Worm (Caenorhabditis elegans): Measurements from ENCODE around the gene cnk-1.

DNA sequence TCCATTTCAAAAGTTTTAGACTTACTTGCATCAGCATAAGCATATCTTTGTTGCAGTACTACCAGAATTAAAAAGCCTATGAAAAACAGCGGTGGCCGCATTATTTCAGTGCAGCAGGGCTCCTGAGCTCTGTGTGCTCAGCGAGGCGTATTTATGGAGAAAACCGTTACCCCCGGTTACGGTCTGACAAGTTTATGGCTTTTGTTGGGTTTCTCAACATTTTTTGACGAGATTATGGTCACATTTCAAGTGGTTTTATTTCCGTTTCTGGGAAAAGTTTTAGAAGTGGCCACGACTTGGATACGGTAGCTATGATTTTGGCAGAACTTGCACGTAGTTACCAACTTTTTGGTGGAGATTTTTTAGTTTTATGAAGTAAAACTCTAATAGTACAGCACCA is 37.1 kb upstream of the cnk-1 start, which contains the start of gene paml-1:
- TF ChIP-seq aly-2 (tag; optimal IDR thresholded peaks at IDR 0.05) (no peak), lin-35 (GFP tag; optimal IDR thresholded peaks at IDR 0.05) (no peak), lin-15B (tag; optimal IDR thresholded peaks at IDR 0.05) (no peak), mdl-1 (tag; optimal IDR thresholded peaks at IDR 0.05) (no peak), lin-39 (tag; optimal IDR thresholded peaks at IDR 0.05) (no peak), egl-27 (tag; optimal IDR thresholded peaks at IDR 0.05) (no peak), fkh-10 (GFP tag; optimal IDR thresholded peaks at IDR 0.05) (no peak), ceh-90 (tag; optimal IDR thresholded peaks at IDR 0.05) (no peak), skn-1 (tag; optimal IDR thresholded peaks at IDR 0.05) (no peak), zag-1 (tag; optimal IDR thresholded peaks at IDR 0.05) (no peak), ces-1 (GFP tag; optimal IDR thresholded peaks at IDR 0.05) (no peak)

Data from whole organism, L1 larva.